Worm (Caenorhabditis elegans) whole organism, L2 larva: ENCODE results near the gene ani-1.

Source experiments
- ZK546.5 ChIP-seq: sonication (generic microtip); optimal IDR thresholded peaks from 2 replicates; lab custom pipeline; 2017; ENCODE audit warnings: missing biosample characterization, missing genetic modification characterization
- ama-1 ChIP-seq: fragments of 150-350 bp; optimal IDR thresholded peaks from 2 replicates; lab custom pipeline; 2018; ENCODE audit warnings: inconsistent platforms
- elt-1 ChIP-seq: fragments of 150-350 bp; optimal IDR thresholded peaks from 2 replicates; lab custom pipeline; 2014; ENCODE audit warnings: missing biosample characterization, missing genetic modification characterization
- fos-1 ChIP-seq: fragments of 150-350 bp; optimal IDR thresholded peaks from 2 replicates; lab custom pipeline; 2014; ENCODE audit warnings: missing biosample characterization, missing genetic modification characterization
- mdl-1 ChIP-seq, 2 experiments: fragments of 150-350 bp in 1 of 2; sonication (generic microtip) in 1 of 2; optimal IDR thresholded peaks; 2 replicates each; lab custom pipeline; 2017; ENCODE audit warnings: missing biosample characterization in 2 of 2, missing genetic modification characterization in 2 of 2
- nhr-12 ChIP-seq: fragments of 150-350 bp; optimal IDR thresholded peaks from 2 replicates; lab custom pipeline; 2014; ENCODE audit warnings: missing biosample characterization, missing genetic modification characterization
- nhr-21 ChIP-seq: fragments of 150-350 bp; optimal IDR thresholded peaks from 2 replicates; lab custom pipeline; 2014; ENCODE audit warnings: missing biosample characterization, missing genetic modification characterization
- nhr-6 ChIP-seq: fragments of 150-350 bp; optimal IDR thresholded peaks from 2 replicates; lab custom pipeline; 2014; ENCODE audit warnings: missing biosample characterization, missing genetic modification characterization
- unc-62 ChIP-seq: fragments of 150-350 bp; optimal IDR thresholded peaks from 2 replicates; lab custom pipeline; 2014; ENCODE audit warnings: missing biosample characterization, missing genetic modification reagents, missing genetic modification characterization

DNA sequence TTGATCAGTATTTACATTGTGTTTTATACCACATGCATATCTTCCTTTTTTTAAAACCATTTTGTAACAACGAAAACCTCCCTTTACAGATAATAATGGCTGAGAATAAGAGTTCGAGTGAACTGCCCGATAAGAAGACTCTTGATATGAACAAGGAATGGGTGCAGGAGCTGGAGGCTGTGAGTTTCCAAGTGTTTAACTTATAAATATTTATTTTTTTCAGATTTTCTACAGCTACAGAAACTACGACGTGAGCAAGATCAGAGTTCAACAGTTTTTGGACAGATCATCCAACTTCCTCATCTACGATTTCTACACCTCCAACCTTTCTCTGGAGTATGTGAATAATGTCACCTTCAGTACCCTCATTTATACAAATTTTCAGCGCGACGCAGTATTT, 43.3 kb upstream of the ani-1 start, which contains the start of gene herd-1:
- TF ChIP-seq elt-1 (tag; lab: Kevin White, UChicago) = no peak
- TF ChIP-seq nhr-12 (tag; lab: Kevin White, UChicago) = no peak
- TF ChIP-seq ama-1 (lab: Kevin White, UChicago) = no peak
- no peak for TF ChIP-seq unc-62 (GFP tag; lab: Kevin White, UChicago)
- TF ChIP-seq fos-1 (tag; lab: Kevin White, UChicago) = no peak
- TF ChIP-seq mdl-1 (tag; optimal IDR thresholded peaks at IDR 0.05; lab: Kevin White, UChicago) = no peak
- TF ChIP-seq nhr-21 (tag; lab: Kevin White, UChicago) = no peak
- TF ChIP-seq ZK546.5 (tag; lab: Kevin White, UChicago) = no peak
- no peak for TF ChIP-seq nhr-6 (tag; lab: Kevin White, UChicago)
